Fruit fly (Drosophila melanogaster) whole organism, embryonic: ENCODE results near the gene ClpX.
A peak's percentile ranks its signal among the peaks of the same experiment; 100 is the strongest.

Source experiments
- Adf1 ChIP-seq: fragments of 200-800 bp; sonication (Bioruptor generic); IDR thresholded peaks from 2 replicates; pipeline ENCODE4 v1.3.6; 2022; ENCODE audit warnings: missing biosample characterization, missing genetic modification characterization
- B-H2 ChIP-seq: fragments of 200-800 bp; sonication (Bioruptor generic); optimal IDR thresholded peaks from 2 replicates; lab custom pipeline; 2018; ENCODE audit warnings: missing biosample characterization, mild to moderate bottlenecking, missing genetic modification characterization
- Bteb2 ChIP-seq: fragments of 200-800 bp; sonication (Bioruptor generic); optimal IDR thresholded peaks from 2 replicates; lab custom pipeline; 2016; ENCODE audit warnings: missing biosample characterization, missing genetic modification characterization
- CG11085 ChIP-seq: fragments of 200-800 bp; sonication (Bioruptor generic); IDR thresholded peaks from 2 replicates; pipeline ENCODE4 v1.3.6; 2022; ENCODE audit warnings: missing biosample characterization, missing genetic modification characterization
- CG11247 ChIP-seq: fragments of 200-800 bp; sonication (Bioruptor generic); IDR thresholded peaks from 2 replicates; pipeline ENCODE4 v1.3.6; 2022; ENCODE audit warnings: missing biosample characterization, missing genetic modification characterization
- CG11696 ChIP-seq: fragments of 200-800 bp; sonication (Bioruptor generic); IDR thresholded peaks from 2 replicates; pipeline ENCODE4 v1.3.6; 2022; ENCODE audit warnings: missing biosample characterization, missing genetic modification characterization
- CG14965 ChIP-seq: fragments of 200-800 bp; sonication (Bioruptor generic); optimal IDR thresholded peaks from 2 replicates; lab custom pipeline; 2016; ENCODE audit warnings: missing biosample characterization, missing genetic modification characterization, borderline replicate concordance
- CG1602 ChIP-seq: fragments of 200-800 bp; sonication (Bioruptor generic); optimal IDR thresholded peaks from 3 replicates; lab custom pipeline; 2016; ENCODE audit warnings: missing biosample characterization, missing genetic modification characterization
- CG1647 ChIP-seq: fragments of 200-800 bp; sonication (Bioruptor generic); optimal IDR thresholded peaks from 3 replicates; lab custom pipeline; 2016; ENCODE audit warnings: missing biosample characterization, missing genetic modification characterization
- CG1792 ChIP-seq: fragments of 200-800 bp; sonication (Bioruptor generic); optimal IDR thresholded peaks from 2 replicates; lab custom pipeline; 2016; ENCODE audit warnings: missing biosample characterization, missing genetic modification characterization
- CG2120 ChIP-seq: fragments of 200-800 bp; sonication (Bioruptor generic); optimal IDR thresholded peaks from 3 replicates; lab custom pipeline; 2016; ENCODE audit warnings: missing biosample characterization, missing genetic modification characterization
- CG2712 ChIP-seq: fragments of 200-800 bp; optimal IDR thresholded peaks from 3 replicates; lab custom pipeline; 2019; ENCODE audit warnings: missing biosample characterization, mild to moderate bottlenecking, missing genetic modification characterization, moderate library complexity
- CG3407 ChIP-seq: fragments of 200-800 bp; sonication (Bioruptor generic); optimal IDR thresholded peaks from 2 replicates; lab custom pipeline; 2018; ENCODE audit warnings: missing biosample characterization, mild to moderate bottlenecking, missing genetic modification characterization
- CG6765 ChIP-seq: fragments of 200-800 bp; sonication (Bioruptor generic); optimal IDR thresholded peaks from 3 replicates; lab custom pipeline; 2017; ENCODE audit warnings: missing biosample characterization, mild to moderate bottlenecking, missing genetic modification characterization
- CG6854 ChIP-seq: fragments of 200-800 bp; sonication (Bioruptor generic); optimal IDR thresholded peaks from 3 replicates; lab custom pipeline; 2017; ENCODE audit warnings: missing biosample characterization, mild to moderate bottlenecking, missing genetic modification characterization
- CG7271 ChIP-seq: fragments of 200-800 bp; sonication (Bioruptor generic); optimal IDR thresholded peaks from 2 replicates; lab custom pipeline; 2018; ENCODE audit warnings: missing biosample characterization, mild to moderate bottlenecking, missing genetic modification characterization, moderate library complexity
- CHES-1-like ChIP-seq: fragments of 200-800 bp; sonication (Bioruptor generic); optimal IDR thresholded peaks from 2 replicates; lab custom pipeline; 2016; ENCODE audit warnings: missing biosample characterization, missing genetic modification characterization
- Deaf1 ChIP-seq: fragments of 200-800 bp; optimal IDR thresholded peaks from 3 replicates; lab custom pipeline; 2019; ENCODE audit warnings: missing biosample characterization, mild to moderate bottlenecking, missing genetic modification characterization, moderate library complexity
- Eip74EF ChIP-seq, 2 experiments: fragments of 200-800 bp in 1 of 2; fragments of >200 bp in 1 of 2; sonication (Bioruptor generic) in 1 of 2; optimal IDR thresholded peaks; 2 replicates each; lab custom pipeline; 2017 to 2019; ENCODE audit warnings: missing biosample characterization in 2 of 2, missing genetic modification characterization in 2 of 2, mild to moderate bottlenecking in 1 of 2, moderate library complexity in 1 of 2
- Ets65A ChIP-seq: fragments of 200-800 bp; sonication (Bioruptor generic); peaks from one replicate; lab custom pipeline; 2016; ENCODE audit warnings: missing biosample characterization, missing genetic modification characterization
- HLH54F ChIP-seq: fragments of 200-800 bp; sonication (Bioruptor generic); optimal IDR thresholded peaks from 3 replicates; lab custom pipeline; 2016; ENCODE audit warnings: missing biosample characterization, missing genetic modification characterization
- Hr3 ChIP-seq: fragments of 200-800 bp; sonication (Bioruptor generic); optimal IDR thresholded peaks from 3 replicates; lab custom pipeline; 2016; ENCODE audit warnings: missing biosample characterization, missing genetic modification characterization
- NK7.1 ChIP-seq: fragments of 200-800 bp; sonication (Bioruptor generic); optimal IDR thresholded peaks from 3 replicates; lab custom pipeline; 2016; ENCODE audit warnings: missing biosample characterization, missing genetic modification characterization
- Nf-YC ChIP-seq: fragments of 200-800 bp; optimal IDR thresholded peaks from 3 replicates; lab custom pipeline; 2019; ENCODE audit warnings: missing biosample characterization, mild to moderate bottlenecking, missing genetic modification characterization, moderate library complexity
- Poxn ChIP-seq: fragments of 200-800 bp; sonication (Bioruptor generic); IDR thresholded peaks from 2 replicates; pipeline ENCODE4 v1.3.6; 2022; ENCODE audit warnings: missing biosample characterization, missing genetic modification characterization
- Six4 ChIP-seq: fragments of 200-800 bp; sonication (Bioruptor generic); optimal IDR thresholded peaks from 2 replicates; lab custom pipeline; 2016; ENCODE audit warnings: missing biosample characterization, missing genetic modification characterization
- Sox102F ChIP-seq: fragments of 200-800 bp; sonication (Bioruptor generic); optimal IDR thresholded peaks from 2 replicates; lab custom pipeline; 2018; ENCODE audit warnings: missing biosample characterization, mild to moderate bottlenecking, missing genetic modification characterization, moderate library complexity
- Ssrp ChIP-seq: fragments of 200-800 bp; sonication (Bioruptor generic); optimal IDR thresholded peaks from 2 replicates; lab custom pipeline; 2018; ENCODE audit warnings: missing biosample characterization, mild to moderate bottlenecking, missing genetic modification characterization, moderate library complexity
- Vsx1 ChIP-seq: fragments of 200-800 bp; sonication (Bioruptor generic); optimal IDR thresholded peaks from 2 replicates; lab custom pipeline; 2017; ENCODE audit warnings: missing biosample characterization, mild to moderate bottlenecking, missing genetic modification characterization, missing genetic modification reagents
- Xbp1 ChIP-seq: fragments of 200-800 bp; sonication (Bioruptor generic); optimal IDR thresholded peaks from 3 replicates; lab custom pipeline; 2016; ENCODE audit warnings: missing biosample characterization, mild to moderate bottlenecking, missing genetic modification characterization
- ap ChIP-seq: fragments of 200-800 bp; sonication (Bioruptor generic); IDR thresholded peaks from 2 replicates; pipeline ENCODE4 v1.3.6; 2022; ENCODE audit warnings: missing biosample characterization, missing genetic modification characterization
- ato ChIP-seq: fragments of 200-800 bp; sonication (Bioruptor generic); IDR thresholded peaks from 2 replicates; pipeline ENCODE4 v1.3.6; 2022; ENCODE audit warnings: missing biosample characterization, missing genetic modification characterization; ENCODE audit not compliant: partially characterized antibody
- bowl ChIP-seq: fragments of 200-800 bp; sonication (Bioruptor generic); IDR thresholded peaks from 2 replicates; pipeline ENCODE4 v1.3.6; 2022; ENCODE audit warnings: missing biosample characterization, missing genetic modification characterization
- cas ChIP-seq: fragments of 200-800 bp; sonication (Bioruptor generic); IDR thresholded peaks from 2 replicates; pipeline ENCODE4 v1.3.6; 2022; ENCODE audit warnings: missing biosample characterization, missing genetic modification characterization
- chif ChIP-seq, 2 experiments: fragments of 200-800 bp; sonication (Bioruptor generic); optimal IDR thresholded peaks; 3 replicates each; lab custom pipeline; 2016; ENCODE audit warnings: missing biosample characterization in 2 of 2, missing genetic modification characterization in 2 of 2
- crol ChIP-seq: fragments of 200-800 bp; sonication (Bioruptor generic); IDR thresholded peaks from 2 replicates; pipeline ENCODE4 v1.3.6; 2022; ENCODE audit warnings: missing biosample characterization, missing genetic modification characterization
- ems ChIP-seq: fragments of 200-800 bp; sonication (Bioruptor generic); optimal IDR thresholded peaks from 3 replicates; lab custom pipeline; 2016; ENCODE audit warnings: missing biosample characterization, missing genetic modification characterization
- ewg ChIP-seq: fragments of 200-800 bp; sonication (Bioruptor generic); optimal IDR thresholded peaks from 3 replicates; lab custom pipeline; 2017; ENCODE audit warnings: mild to moderate bottlenecking, missing biosample characterization, missing genetic modification reagents, missing genetic modification characterization
- gem ChIP-seq: fragments of 200-800 bp; sonication (Bioruptor generic); optimal IDR thresholded peaks from 2 replicates; lab custom pipeline; 2019; ENCODE audit warnings: missing biosample characterization, mild to moderate bottlenecking, missing genetic modification characterization, moderate library complexity
- gsb ChIP-seq: fragments of 200-800 bp; sonication (Bioruptor generic); IDR thresholded peaks from 2 replicates; pipeline ENCODE4 v1.3.6; 2022; ENCODE audit warnings: missing biosample characterization, missing genetic modification characterization
- hbn ChIP-seq: fragments of 200-800 bp; sonication (Bioruptor generic); IDR thresholded peaks from 2 replicates; pipeline ENCODE4 v1.3.6; 2022; ENCODE audit warnings: missing biosample characterization, missing genetic modification characterization; ENCODE audit not compliant: partially characterized antibody
- luna ChIP-seq: fragments of 200-800 bp; sonication (Bioruptor generic); optimal IDR thresholded peaks from 2 replicates; lab custom pipeline; 2016; ENCODE audit warnings: missing biosample characterization, missing genetic modification characterization
- mirr ChIP-seq: fragments of 200-800 bp; sonication (Bioruptor generic); optimal IDR thresholded peaks from 3 replicates; lab custom pipeline; 2018; ENCODE audit warnings: missing biosample characterization, mild to moderate bottlenecking, missing genetic modification characterization
- nmo ChIP-seq: fragments of 200-800 bp; sonication (Bioruptor generic); optimal IDR thresholded peaks from 2 replicates; lab custom pipeline; 2018; ENCODE audit warnings: missing biosample characterization, mild to moderate bottlenecking, missing genetic modification characterization, moderate library complexity
- otp ChIP-seq: fragments of 200-800 bp; sonication (Bioruptor generic); IDR thresholded peaks from 3 replicates; pipeline ENCODE4, ENCODE4 v1.3.6; 2022; ENCODE audit warnings: missing biosample characterization, missing genetic modification characterization
- sens ChIP-seq: fragments of 200-800 bp; sonication (Bioruptor generic); peaks from one replicate; lab custom pipeline; 2016; ENCODE audit warnings: missing biosample characterization, missing genetic modification characterization
- slbo ChIP-seq: fragments of 200-800 bp; sonication (Bioruptor generic); IDR thresholded peaks from 2 replicates; pipeline ENCODE4 v1.3.6; 2022; ENCODE audit warnings: missing biosample characterization, missing genetic modification characterization
- sna ChIP-seq: fragments of 200-800 bp; sonication (Bioruptor generic); IDR thresholded peaks from 2 replicates; pipeline ENCODE4 v1.3.6; 2022; ENCODE audit warnings: missing biosample characterization, missing genetic modification characterization; ENCODE audit not compliant: partially characterized antibody
- twi ChIP-seq: fragments of 200-800 bp; optimal IDR thresholded peaks from 2 replicates; lab custom pipeline; 2019; ENCODE audit warnings: missing biosample characterization, mild to moderate bottlenecking, missing genetic modification characterization, moderate library complexity
- vvl ChIP-seq: fragments of 200-800 bp; sonication (Bioruptor generic); IDR thresholded peaks from 2 replicates; pipeline ENCODE4 v1.3.6; 2022; ENCODE audit warnings: missing biosample characterization, missing genetic modification characterization
- wdn ChIP-seq: fragments of 200-800 bp; sonication (Bioruptor generic); IDR thresholded peaks from 2 replicates; pipeline ENCODE4 v1.3.6; 2022; ENCODE audit warnings: missing biosample characterization, missing genetic modification characterization
- wor ChIP-seq: fragments of 200-800 bp; sonication (Bioruptor generic); IDR thresholded peaks from 2 replicates; pipeline ENCODE4 v1.3.6; 2022; ENCODE audit warnings: missing biosample characterization, missing genetic modification characterization
- zfh2 ChIP-seq: fragments of 200-800 bp; sonication (Bioruptor generic); optimal IDR thresholded peaks from 2 replicates; lab custom pipeline; 2016; ENCODE audit warnings: missing biosample characterization, missing genetic modification characterization

ClpX gene

dm6 chr3R:19891363-19891762 lies 12.1 kb downstream of the ClpX start (continued):
- TF ChIP-seq wdn (no peak), zfh2 (GFP tag; lab: Kevin White, UChicago) (no peak), bowl (GFP tag; lab: Robert Waterston, UW) (no peak), wor (0 out of 2 replicates have a peak, but pooled peaks have one; percentile 10), ato (GFP tag; lab: Robert Waterston, UW) (no peak), Eip74EF (GFP tag; optimal IDR thresholded peaks at IDR 0.05; lab: Kevin White, UChicago) (no peak), CG11085 (no peak), Six4 (GFP tag; lab: Kevin White, UChicago) (no peak), HLH54F (no peak), Bteb2 (GFP tag; lab: Kevin White, UChicago) (no peak), CG11247 (no peak), ewg (GFP tag; lab: Kevin White, UChicago) (no peak), CG11696 (GFP tag; lab: Robert Waterston, UW) (peak; percentile 84), ems (no peak), Xbp1 (GFP tag; lab: Kevin White, UChicago) (peak; percentile 5), Vsx1 (GFP tag; lab: Kevin White, UChicago) (no peak), gem (peak; percentile 6), nmo (GFP tag; lab: Kevin White, UChicago) (no peak), Deaf1 (no peak), sna (GFP tag; lab: Robert Waterston, UW) (no peak), CG6765 (no peak), CG6854 (GFP tag; lab: Kevin White, UChicago) (no peak), crol (GFP tag; lab: Robert Waterston, UW) (no peak), CG1647 (GFP tag; lab: Kevin White, UChicago) (no peak), Sox102F (GFP tag; lab: Kevin White, UChicago) (peak; percentile 8), CG7271 (no peak), twi (tag; lab: Kevin White, UChicago) (no peak), Ets65A (GFP tag; lab: Kevin White, UChicago) (peak; percentile 13), B-H2 (GFP tag; lab: Kevin White, UChicago) (no peak), otp (GFP tag; lab: Robert Waterston, UW) (no peak), sens (peak; percentile 74), CG1602 (no peak), vvl (GFP tag; lab: Robert Waterston, UW) (peak; percentile 43; the same call in 1 of the 2 replicates), hbn (GFP tag; lab: Robert Waterston, UW) (no peak), Hr3 (no peak), CG14965 (GFP tag; lab: Kevin White, UChicago) (no peak), cas (GFP tag; lab: Robert Waterston, UW) (no peak), CG3407 (GFP tag; lab: Kevin White, UChicago) (no peak), chif (GFP tag; optimal IDR thresholded peaks at IDR 0.05; lab: Kevin White, UChicago) (no peak), CG2120 (no peak), Poxn (GFP tag; lab: Robert Waterston, UW) (no peak), NK7.1 (GFP tag; lab: Kevin White, UChicago) (no peak), CHES-1-like (GFP tag; lab: Kevin White, UChicago) (no peak), slbo (GFP tag; lab: Robert Waterston, UW) (peak; percentile 23; the same call in 1 of the 2 replicates), Nf-YC (tag; lab: Kevin White, UChicago) (no peak), CG1792 (GFP tag; lab: Kevin White, UChicago) (no peak), luna (GFP tag; lab: Kevin White, UChicago) (no peak), CG2712 (tag; lab: Kevin White, UChicago) (no peak), Adf1 (GFP tag; lab: Robert Waterston, UW) (no peak), gsb (no peak), Ssrp (tag; lab: Kevin White, UChicago) (no peak), ap (no peak), mirr (GFP tag; lab: Kevin White, UChicago) (no peak)
